Worm (Caenorhabditis elegans): Measurements from ENCODE around the gene W02F12.4.

DNA sequence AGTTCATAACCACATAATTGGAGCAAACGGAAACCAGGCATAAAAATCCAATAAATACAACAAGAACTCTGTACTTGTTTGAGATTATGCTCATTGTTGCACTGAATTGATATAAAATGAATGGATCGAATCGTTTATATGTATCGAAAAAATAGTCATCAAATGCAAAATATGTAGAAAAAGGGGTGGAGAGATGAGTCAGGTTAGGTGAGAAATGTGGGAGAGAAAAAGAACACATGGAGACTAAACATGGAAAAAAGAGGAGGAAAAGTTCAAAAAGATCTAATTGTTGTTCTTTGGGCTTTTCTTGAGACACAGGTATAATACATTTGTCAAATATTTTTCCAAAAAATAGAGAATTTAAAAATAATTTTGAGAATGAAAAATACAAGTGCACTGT lies 18.3 kb downstream of the W02F12.4 start, which contains the start of gene K11G9.5:
- TF ChIP-seq fos-1 (tag; optimal IDR thresholded peaks at IDR 0.05): no peak
- TF ChIP-seq fkh-10 (GFP tag; optimal IDR thresholded peaks at IDR 0.05): no peak
- no peak for TF ChIP-seq nhr-28 (tag; optimal IDR thresholded peaks at IDR 0.05)
- no peak for TF ChIP-seq nhr-76 (tag; optimal IDR thresholded peaks at IDR 0.05)
- no peak for TF ChIP-seq unc-39 (tag; optimal IDR thresholded peaks at IDR 0.05)
- no peak for TF ChIP-seq elt-1 (tag; optimal IDR thresholded peaks at IDR 0.05)
